Fruit fly (Drosophila melanogaster): Measurements from ENCODE around the gene kri.

- TF ChIP-seq CG8478 (optimal IDR thresholded peaks at IDR 0.05) (no peak), pan (optimal IDR thresholded peaks at IDR 0.05) (no peak), psq (optimal IDR thresholded peaks at IDR 0.05) (no peak), Dll (optimal IDR thresholded peaks at IDR 0.05) (no peak), EcR (GFP tag; optimal IDR thresholded peaks at IDR 0.05) (no peak)
Measured at dm6 chr3L:5793967-5794366, 16.8 kb upstream of the kri start, which contains the start of gene Bre1.

All from whole organism.